Worm (Caenorhabditis elegans) whole organism, L2 larva: ENCODE measurements around the gene dhhc-5.

Source experiments
- Y55F3AM.14 ChIP-seq: fragments of 200-800 bp; sonication (Bioruptor generic); optimal IDR thresholded peaks from 2 replicates; lab custom pipeline; 2018; ENCODE audit warnings: mild to moderate bottlenecking, missing genetic modification characterization, missing compliant biosample characterization
- alr-1 ChIP-seq: fragments of 150-350 bp; optimal IDR thresholded peaks from 2 replicates; lab custom pipeline; 2014; ENCODE audit warnings: missing biosample characterization, missing genetic modification characterization
- ama-1 ChIP-seq: fragments of 150-350 bp; optimal IDR thresholded peaks from 2 replicates; lab custom pipeline; 2018; ENCODE audit warnings: inconsistent platforms
- lsy-2 ChIP-seq, 2 experiments: fragments of 150-350 bp in 1 of 2; sonication (generic microtip) in 1 of 2; optimal IDR thresholded peaks; 2 replicates each; lab custom pipeline; 2014 to 2017; ENCODE audit warnings: missing biosample characterization in 2 of 2, missing genetic modification characterization in 2 of 2
- nhr-129 ChIP-seq: fragments of 150-350 bp; optimal IDR thresholded peaks from 2 replicates; lab custom pipeline; 2014; ENCODE audit warnings: missing biosample characterization, missing genetic modification characterization
- zag-1 ChIP-seq: fragments of 150-350 bp; optimal IDR thresholded peaks from 2 replicates; lab custom pipeline; 2014; ENCODE audit warnings: missing biosample characterization, missing genetic modification characterization

- no peak for TF ChIP-seq ama-1 (lab: Kevin White, UChicago)
- no peak for TF ChIP-seq Y55F3AM.14 (GFP tag; lab: Kevin White, UChicago)
- TF ChIP-seq nhr-129, result no peak
- TF ChIP-seq zag-1 (tag; lab: Kevin White, UChicago), result no peak
- TF ChIP-seq lsy-2 (tag; optimal IDR thresholded peaks at IDR 0.05; lab: Kevin White, UChicago), result no peak
- TF ChIP-seq alr-1 (tag; lab: Kevin White, UChicago), result no peak
Observed at ce11 chrIII:6848654-6849204, at the start of gene dhhc-5.
